ENCODE assay signal across 4 fruit fly cellular contexts in genomic region chrX:15622970-15623402, dm6.
TF ChIP-seq lines count a peak whose summit lies in the region.

No protein-coding gene starts in this region.

- no peak for TF ChIP-seq CTCF in whole organism, embryonic (GFP tag; optimal IDR thresholded peaks at IDR 0.05; lab: Kevin White, UChicago)

TF ChIP-seq in whole organism, embryonic, 481 proteins besides CTCF, POLR2A, EP300 and RAD21 (continues in another document):
- TF ChIP-seq run (tag; optimal IDR thresholded peaks at IDR 0.05; lab: Kevin White, UChicago) (peak; percentile 22), CG9876 (GFP tag; optimal IDR thresholded peaks at IDR 0.05; lab: Kevin White, UChicago) (peak; percentile 49), cwo (GFP tag; optimal IDR thresholded peaks at IDR 0.05; lab: Kevin White, UChicago) (peak; percentile 72), scrt (GFP tag; optimal IDR thresholded peaks at IDR 0.05; lab: Kevin White, UChicago) (peak; percentile 53), kah (GFP tag; optimal IDR thresholded peaks at IDR 0.05; lab: Kevin White, UChicago) (peak; percentile 26), CG6272 (GFP tag; IDR thresholded peaks at IDR 0.05; lab: Robert Waterston, UW) (peak; percentile 77), esg (GFP tag; conservative IDR thresholded peaks at IDR 0.05; lab: Robert Waterston, UW) (peak; percentile 82), Sox102F (GFP tag; optimal IDR thresholded peaks at IDR 0.05; lab: Kevin White, UChicago) (peak; percentile 85), grau (tag; optimal IDR thresholded peaks at IDR 0.05; lab: Kevin White, UChicago) (peak; percentile 78), aop (GFP tag; IDR thresholded peaks at IDR 0.05; lab: Robert Waterston, UW) (0 out of 2 replicates have a peak, but pooled peaks have one; percentile 19), ac (GFP tag; optimal IDR thresholded peaks at IDR 0.05; lab: Kevin White, UChicago) (no peak), Nf-YB (GFP tag; optimal IDR thresholded peaks at IDR 0.05; lab: Kevin White, UChicago) (peak; percentile 24), Spps (tag; optimal IDR thresholded peaks at IDR 0.05; lab: Kevin White, UChicago) (no peak), sug (tag; optimal IDR thresholded peaks at IDR 0.05; lab: Kevin White, UChicago) (peak; percentile 58), CG17612 (GFP tag; IDR thresholded peaks at IDR 0.05; lab: Robert Waterston, UW) (peak; percentile 51; the same call in 1 of the 2 replicates), Antp (GFP tag; optimal IDR thresholded peaks at IDR 0.05; lab: Kevin White, UChicago) (peak; percentile 92), Rfx (GFP tag; IDR thresholded peaks at IDR 0.05; lab: Robert Waterston, UW) (peak; percentile 95), ind (GFP tag; optimal IDR thresholded peaks at IDR 0.05; lab: Kevin White, UChicago) (peak; percentile 79), CG10462 (GFP tag; optimal IDR thresholded peaks at IDR 0.05; lab: Kevin White, UChicago) (peak; percentile 39), CG3163 (GFP tag; optimal IDR thresholded peaks at IDR 0.05; lab: Kevin White, UChicago) (peak; percentile 15), slbo (GFP tag; IDR thresholded peaks at IDR 0.05; lab: Robert Waterston, UW) (peak; percentile 93), Atf3 (GFP tag; optimal IDR thresholded peaks at IDR 0.05; lab: Kevin White, UChicago) (peak; percentile 40)

TF ChIP-seq in whole organism, prepupa, 60 proteins besides CTCF, POLR2A, EP300 and RAD21 (continues in another document):
- TF ChIP-seq CG8632 (GFP tag; optimal IDR thresholded peaks at IDR 0.05; lab: Kevin White, UChicago) = peak; percentile 76
- peak; percentile 77 for TF ChIP-seq Sox14 (GFP tag; optimal IDR thresholded peaks at IDR 0.05; lab: Kevin White, UChicago)
- TF ChIP-seq Eip93F (GFP tag; optimal IDR thresholded peaks at IDR 0.05; lab: Kevin White, UChicago) = peak; percentile 75
- TF ChIP-seq CG10631 (GFP tag; optimal IDR thresholded peaks at IDR 0.05; lab: Kevin White, UChicago) = peak; percentile 70
- TF ChIP-seq CG34406 (GFP tag; optimal IDR thresholded peaks at IDR 0.05; lab: Kevin White, UChicago) = peak; percentile 78
- TF ChIP-seq CG31627 (GFP tag; optimal IDR thresholded peaks at IDR 0.05; lab: Kevin White, UChicago) = peak; percentile 84
- TF ChIP-seq salr (GFP tag; optimal IDR thresholded peaks at IDR 0.05; lab: Kevin White, UChicago) = peak; percentile 47 to 59
- TF ChIP-seq CG3032 (tag; optimal IDR thresholded peaks at IDR 0.05; lab: Kevin White, UChicago) = peak; percentile 67
- peak; percentile 82 for TF ChIP-seq pdm3 (GFP tag; optimal IDR thresholded peaks at IDR 0.05; lab: Kevin White, UChicago)
- peak; percentile 82 for TF ChIP-seq topi (GFP tag; optimal IDR thresholded peaks at IDR 0.05; lab: Kevin White, UChicago)
- TF ChIP-seq Ets96B (tag; optimal IDR thresholded peaks at IDR 0.05; lab: Kevin White, UChicago) = peak; percentile 69
- peak; percentile 77 for TF ChIP-seq Lpt (GFP tag; optimal IDR thresholded peaks at IDR 0.05; lab: Kevin White, UChicago)
- peak; percentile 61 for TF ChIP-seq Blimp-1 (GFP tag; optimal IDR thresholded peaks at IDR 0.05; lab: Kevin White, UChicago)
- peak; percentile 78 for TF ChIP-seq vri (GFP tag; optimal IDR thresholded peaks at IDR 0.05; lab: Kevin White, UChicago)
- TF ChIP-seq ss (GFP tag; optimal IDR thresholded peaks at IDR 0.05; lab: Kevin White, UChicago) = peak; percentile 87 to 91
- peak; percentile 96 for TF ChIP-seq Eip78C (GFP tag; lab: Kevin White, UChicago)
- peak; percentile 46 for TF ChIP-seq CG11762 (GFP tag; optimal IDR thresholded peaks at IDR 0.05; lab: Kevin White, UChicago; ENCODE audit: insufficient read depth)
- TF ChIP-seq CG10669 (GFP tag; optimal IDR thresholded peaks at IDR 0.05; lab: Kevin White, UChicago) = peak; percentile 63
- TF ChIP-seq CG11902 (GFP tag; optimal IDR thresholded peaks at IDR 0.05; lab: Kevin White, UChicago) = peak; percentile 65
- TF ChIP-seq Eip75B (GFP tag; optimal IDR thresholded peaks at IDR 0.05; lab: Kevin White, UChicago) = peak; percentile 85
- peak; percentile 75 for TF ChIP-seq Sox15 (GFP tag; optimal IDR thresholded peaks at IDR 0.05; lab: Kevin White, UChicago)
- peak; percentile 57 for TF ChIP-seq fd59A (GFP tag; optimal IDR thresholded peaks at IDR 0.05; lab: Kevin White, UChicago)
- TF ChIP-seq CG6792 (GFP tag; optimal IDR thresholded peaks at IDR 0.05; lab: Kevin White, UChicago) = peak; percentile 87

TF ChIP-seq in whole organism, pupa, 21 proteins besides CTCF, POLR2A, EP300 and RAD21:
- TF ChIP-seq D1 (tag; optimal IDR thresholded peaks at IDR 0.05; lab: Kevin White, UChicago) (no peak), CG17806 (tag; optimal IDR thresholded peaks at IDR 0.05; lab: Kevin White, UChicago) (peak; percentile 62), CG34367 (tag; optimal IDR thresholded peaks at IDR 0.05; lab: Kevin White, UChicago) (peak; percentile 60), Snoo (tag; optimal IDR thresholded peaks at IDR 0.05; lab: Kevin White, UChicago) (peak; percentile 74), CG4496 (GFP tag; IDR thresholded peaks at IDR 0.05; lab: Robert Waterston, UW) (peak; percentile 95), EcR (GFP tag; optimal IDR thresholded peaks at IDR 0.05; lab: Kevin White, UChicago) (no peak), CG9948 (tag; optimal IDR thresholded peaks at IDR 0.05; lab: Kevin White, UChicago) (peak; percentile 55), fd96Ca (GFP tag; IDR thresholded peaks at IDR 0.05; lab: Robert Waterston, UW) (peak; percentile 90), CG8159 (tag; optimal IDR thresholded peaks at IDR 0.05; lab: Kevin White, UChicago) (peak; percentile 68), CG10348 (GFP tag; IDR thresholded peaks at IDR 0.05; lab: Robert Waterston, UW) (0 out of 2 replicates have a peak, but pooled peaks have one; percentile 5), CG15710 (tag; optimal IDR thresholded peaks at IDR 0.05; lab: Kevin White, UChicago) (peak; percentile 69), CG32121 (GFP tag; IDR thresholded peaks at IDR 0.05; lab: Robert Waterston, UW) (peak; percentile 91), Pif1A (GFP tag; optimal IDR thresholded peaks at IDR 0.05; lab: Kevin White, UChicago) (peak; percentile 86), rn (GFP tag; IDR thresholded peaks at IDR 0.05; lab: Robert Waterston, UW) (peak; percentile 62; the same call in 1 of the 2 replicates), CG8301 (tag; optimal IDR thresholded peaks at IDR 0.05; lab: Kevin White, UChicago) (peak; percentile 80), CG14655 (GFP tag; optimal IDR thresholded peaks at IDR 0.05; lab: Kevin White, UChicago) (peak; percentile 82), CG13204 (GFP tag; optimal IDR thresholded peaks at IDR 0.05; lab: Kevin White, UChicago) (peak; percentile 57), gl (tag; optimal IDR thresholded peaks at IDR 0.05; lab: Kevin White, UChicago) (peak; percentile 53), CG12605 (GFP tag; IDR thresholded peaks at IDR 0.05; lab: Robert Waterston, UW) (peak; percentile 90), Pif1B (GFP tag; optimal IDR thresholded peaks at IDR 0.05; lab: Kevin White, UChicago) (peak; percentile 83), Ets98B (GFP tag; IDR thresholded peaks at IDR 0.05; lab: Robert Waterston, UW) (peak; percentile 90)

TF ChIP-seq in whole organism, wandering third instar larva, 38 proteins besides CTCF, POLR2A, EP300 and RAD21 (continues in another document):
- TF ChIP-seq brk (GFP tag; optimal IDR thresholded peaks at IDR 0.05; lab: Kevin White, UChicago) (peak; percentile 73), dl (GFP tag; optimal IDR thresholded peaks at IDR 0.05; lab: Kevin White, UChicago; ENCODE audit: insufficient read depth in 1 of 2, partially characterized antibody in 2 of 2) (no peak), Hnf4 (GFP tag; optimal IDR thresholded peaks at IDR 0.05; lab: Kevin White, UChicago) (peak; percentile 87), sv (GFP tag; optimal IDR thresholded peaks at IDR 0.05; lab: Kevin White, UChicago) (peak; percentile 26), HLH106 (tag; optimal IDR thresholded peaks at IDR 0.05; lab: Kevin White, UChicago) (peak; percentile 87), usp (GFP tag; optimal IDR thresholded peaks at IDR 0.05; lab: Kevin White, UChicago) (no peak), h (GFP tag; optimal IDR thresholded peaks at IDR 0.05; lab: Kevin White, UChicago) (peak; percentile 87), tai (GFP tag; optimal IDR thresholded peaks at IDR 0.05; lab: Kevin White, UChicago) (peak; percentile 58), CrebA (GFP tag; optimal IDR thresholded peaks at IDR 0.05; lab: Kevin White, UChicago; ENCODE audit: borderline replicate concordance) (peak; percentile 69), GATAd (GFP tag; optimal IDR thresholded peaks at IDR 0.05; lab: Kevin White, UChicago) (no peak), br (GFP tag; optimal IDR thresholded peaks at IDR 0.05; lab: Kevin White, UChicago) (peak; percentile 78), Dfd (GFP tag; optimal IDR thresholded peaks at IDR 0.05; lab: Kevin White, UChicago) (no peak), Myc (optimal IDR thresholded peaks at IDR 0.05; lab: Kevin White, UChicago) (no peak), woc (GFP tag; optimal IDR thresholded peaks at IDR 0.05; lab: Kevin White, UChicago) (peak; percentile 90), OdsH (GFP tag; optimal IDR thresholded peaks at IDR 0.05; lab: Kevin White, UChicago) (peak; percentile 82), Hr83 (GFP tag; optimal IDR thresholded peaks at IDR 0.05; lab: Kevin White, UChicago; ENCODE audit: poor library complexity, severe bottlenecking) (no peak), Vsx2 (GFP tag; optimal IDR thresholded peaks at IDR 0.05; lab: Kevin White, UChicago; ENCODE audit: partially characterized antibody) (no peak), Mio (GFP tag; optimal IDR thresholded peaks at IDR 0.05; lab: Kevin White, UChicago) (no peak), rgr (GFP tag; optimal IDR thresholded peaks at IDR 0.05; lab: Kevin White, UChicago) (peak; percentile 84), fru (GFP tag; optimal IDR thresholded peaks at IDR 0.05; lab: Kevin White, UChicago) (peak; percentile 92), pan (optimal IDR thresholded peaks at IDR 0.05; lab: Kevin White, UChicago) (no peak), ey (GFP tag; optimal IDR thresholded peaks at IDR 0.05; lab: Kevin White, UChicago) (peak; percentile 87), Jra (GFP tag; optimal IDR thresholded peaks at IDR 0.05; lab: Kevin White, UChicago) (peak; percentile 50), foxo (GFP tag; optimal IDR thresholded peaks at IDR 0.05; lab: Kevin White, UChicago) (peak in 1 of 2 experiments; percentile 94), Rel (GFP tag; optimal IDR thresholded peaks at IDR 0.05; lab: Kevin White, UChicago) (peak; percentile 77), Rel (tag; optimal IDR thresholded peaks at IDR 0.05; lab: Kevin White, UChicago) (peak; percentile 23), N (GFP tag; optimal IDR thresholded peaks at IDR 0.05; lab: Kevin White, UChicago) (no peak), jim (GFP tag; optimal IDR thresholded peaks at IDR 0.05; lab: Kevin White, UChicago) (no peak), Sp1 (GFP tag; optimal IDR thresholded peaks at IDR 0.05; lab: Kevin White, UChicago) (peak; percentile 85), Dif (GFP tag; optimal IDR thresholded peaks at IDR 0.05; lab: Kevin White, UChicago; ENCODE audit: partially characterized antibody) (no peak), sage (GFP tag; optimal IDR thresholded peaks at IDR 0.05; lab: Kevin White, UChicago) (peak; percentile 65), lola (GFP tag; optimal IDR thresholded peaks at IDR 0.05; lab: Kevin White, UChicago) (no peak)

Comparison
In these comparisons a context has a peak if more than half of its experiments do, and no peak if none do; other contexts are left out.
1. Of the 7 proteins assayed by ChIP-seq in both whole organism, embryonic and whole organism, prepupa: peak only in whole organism, embryonic: none; only in whole organism, prepupa: CG6854, Hr39 and Lpt; in both: Blimp-1, CG16779, Gug and Sox102F; in neither: 0.